Fruit fly (Drosophila melanogaster) whole organism, embryonic: Measurements from ENCODE around the gene kay.

ENCODE experiments used
- Atf-2 ChIP-seq: fragments of 200-800 bp; sonication (Bioruptor generic); optimal IDR thresholded peaks from 2 replicates; lab custom pipeline; 2016; ENCODE audit warnings: missing biosample characterization, missing genetic modification characterization
- Atf6 ChIP-seq: fragments of 200-800 bp; sonication (Bioruptor generic); IDR thresholded peaks from 2 replicates; pipeline ENCODE4 v1.3.6; 2022; ENCODE audit warnings: missing biosample characterization, missing genetic modification characterization
- BtbVII ChIP-seq: fragments of 200-800 bp; sonication (Bioruptor generic); optimal IDR thresholded peaks from 3 replicates; lab custom pipeline; 2017; ENCODE audit warnings: missing biosample characterization, mild to moderate bottlenecking, missing genetic modification characterization
- CG11504 ChIP-seq: fragments of 200-800 bp; sonication (Bioruptor generic); optimal IDR thresholded peaks from 3 replicates; lab custom pipeline; 2019; ENCODE audit warnings: missing biosample characterization, mild to moderate bottlenecking, missing genetic modification characterization, moderate library complexity
- CG12155 ChIP-seq: fragments of 200-800 bp; sonication (Bioruptor generic); optimal IDR thresholded peaks from 3 replicates; lab custom pipeline; 2016; ENCODE audit warnings: missing biosample characterization, missing genetic modification characterization
- CG17328 ChIP-seq: fragments of 200-800 bp; sonication (Bioruptor generic); IDR thresholded peaks from 2 replicates; pipeline ENCODE4 v1.3.6; 2022; ENCODE audit warnings: missing biosample characterization, missing genetic modification characterization
- CG1792 ChIP-seq: fragments of 200-800 bp; sonication (Bioruptor generic); optimal IDR thresholded peaks from 2 replicates; lab custom pipeline; 2016; ENCODE audit warnings: missing biosample characterization, missing genetic modification characterization
- CG30431 ChIP-seq: fragments of 200-800 bp; sonication (Bioruptor generic); optimal IDR thresholded peaks from 2 replicates; lab custom pipeline; 2017; ENCODE audit warnings: missing biosample characterization, missing genetic modification characterization
- CG31224 ChIP-seq: fragments of 200-800 bp; sonication (Bioruptor generic); IDR thresholded peaks from 2 replicates; pipeline ENCODE4 v1.3.6; 2022; ENCODE audit warnings: missing biosample characterization, missing genetic modification characterization
- CG32772 ChIP-seq: fragments of 200-800 bp; sonication (Bioruptor generic); IDR thresholded peaks from 2 replicates; pipeline ENCODE4 v1.3.6; 2022; ENCODE audit warnings: missing biosample characterization, missing genetic modification characterization
- CG4360 ChIP-seq: fragments of 200-800 bp; sonication (Bioruptor generic); IDR thresholded peaks from 2 replicates; pipeline ENCODE4 v1.3.6; 2022; ENCODE audit warnings: missing biosample characterization, missing genetic modification characterization
- CG4617 ChIP-seq: fragments of 200-800 bp; sonication (Bioruptor generic); optimal IDR thresholded peaks from 3 replicates; lab custom pipeline; 2016; ENCODE audit warnings: missing biosample characterization, missing genetic modification characterization, borderline replicate concordance
- CG7786 ChIP-seq: fragments of 200-800 bp; sonication (Bioruptor generic); optimal IDR thresholded peaks from 2 replicates; lab custom pipeline; 2016; ENCODE audit warnings: missing biosample characterization, missing genetic modification characterization
- CG8924 ChIP-seq: fragments of 200-800 bp; optimal IDR thresholded peaks from 3 replicates; lab custom pipeline; 2019; ENCODE audit warnings: missing biosample characterization, mild to moderate bottlenecking, missing genetic modification characterization, moderate library complexity
- CG9609 ChIP-seq: fragments of 200-800 bp; sonication (Bioruptor generic); optimal IDR thresholded peaks from 3 replicates; lab custom pipeline; 2016; ENCODE audit warnings: missing biosample characterization, missing genetic modification characterization
- CG9817 ChIP-seq: fragments of 200-800 bp; sonication (Bioruptor generic); optimal IDR thresholded peaks from 2 replicates; lab custom pipeline; 2018; ENCODE audit warnings: missing biosample characterization, mild to moderate bottlenecking, missing genetic modification characterization, moderate library complexity
- CTCF ChIP-seq: fragments of 200-800 bp; sonication (Bioruptor generic); optimal IDR thresholded peaks from 2 replicates; lab custom pipeline; 2017; ENCODE audit warnings: missing biosample characterization, mild to moderate bottlenecking, missing genetic modification characterization, moderate library complexity
- CkIIα-i1 ChIP-seq: fragments of 200-800 bp; sonication (Bioruptor generic); IDR thresholded peaks from 2 replicates; pipeline ENCODE4 v1.3.6; 2022; ENCODE audit warnings: missing biosample characterization, missing genetic modification characterization
- Dek ChIP-seq: fragments of 200-800 bp; sonication (Bioruptor generic); optimal IDR thresholded peaks from 3 replicates; lab custom pipeline; 2019; ENCODE audit warnings: missing biosample characterization, mild to moderate bottlenecking, missing genetic modification characterization, moderate library complexity
- E2f1 ChIP-seq: fragments of 200-800 bp; sonication (Bioruptor generic); IDR thresholded peaks from 2 replicates; pipeline ENCODE4 v1.3.6; 2022; ENCODE audit warnings: missing biosample characterization, missing genetic modification characterization
- Fer2 ChIP-seq: fragments of 200-800 bp; sonication (Bioruptor generic); optimal IDR thresholded peaks from 2 replicates; lab custom pipeline; 2018; ENCODE audit warnings: missing biosample characterization, mild to moderate bottlenecking, missing genetic modification characterization, moderate library complexity
- HmgZ ChIP-seq: fragments of 200-800 bp; sonication (Bioruptor generic); optimal IDR thresholded peaks from 2 replicates; lab custom pipeline; 2018; ENCODE audit warnings: missing biosample characterization, mild to moderate bottlenecking, missing genetic modification characterization
- NC2β ChIP-seq: fragments of 200-800 bp; sonication (Bioruptor generic); optimal IDR thresholded peaks from 2 replicates; lab custom pipeline; 2016; ENCODE audit warnings: missing biosample characterization, missing genetic modification characterization
- Nf-YC ChIP-seq: fragments of 200-800 bp; optimal IDR thresholded peaks from 3 replicates; lab custom pipeline; 2019; ENCODE audit warnings: missing biosample characterization, mild to moderate bottlenecking, missing genetic modification characterization, moderate library complexity
- Side ChIP-seq: fragments of 200-800 bp; sonication (Bioruptor generic); optimal IDR thresholded peaks from 2 replicates; lab custom pipeline; 2016; ENCODE audit warnings: missing biosample characterization, missing genetic modification characterization
- Sox102F ChIP-seq: fragments of 200-800 bp; sonication (Bioruptor generic); optimal IDR thresholded peaks from 2 replicates; lab custom pipeline; 2018; ENCODE audit warnings: missing biosample characterization, mild to moderate bottlenecking, missing genetic modification characterization, moderate library complexity
- Sry-β ChIP-seq: fragments of 200-800 bp; sonication (Bioruptor generic); optimal IDR thresholded peaks from 2 replicates; lab custom pipeline; 2018; ENCODE audit warnings: missing biosample characterization, mild to moderate bottlenecking, missing genetic modification characterization, moderate library complexity
- TFAM ChIP-seq: fragments of 200-800 bp; sonication (Bioruptor generic); optimal IDR thresholded peaks from 2 replicates; lab custom pipeline; 2017; ENCODE audit warnings: missing biosample characterization, missing genetic modification characterization, inconsistent platforms
- Taf1 ChIP-seq: fragments of 200-800 bp; sonication (Bioruptor generic); IDR thresholded peaks from 2 replicates; pipeline ENCODE4 v1.3.6; 2022; ENCODE audit warnings: missing biosample characterization, missing genetic modification characterization
- Xbp1 ChIP-seq: fragments of 200-800 bp; sonication (Bioruptor generic); optimal IDR thresholded peaks from 3 replicates; lab custom pipeline; 2016; ENCODE audit warnings: missing biosample characterization, mild to moderate bottlenecking, missing genetic modification characterization
- bab2 ChIP-seq: fragments of 200-800 bp; sonication (Bioruptor generic); optimal IDR thresholded peaks from 2 replicates; lab custom pipeline; 2016; ENCODE audit warnings: missing biosample characterization, missing genetic modification characterization
- bcd ChIP-seq: fragments of 200-800 bp; sonication (Bioruptor generic); optimal IDR thresholded peaks from 2 replicates; lab custom pipeline; 2017; ENCODE audit warnings: missing biosample characterization, mild to moderate bottlenecking, missing genetic modification characterization
- crc ChIP-seq: fragments of 200-800 bp; sonication (Bioruptor generic); optimal IDR thresholded peaks from 2 replicates; lab custom pipeline; 2016; ENCODE audit warnings: missing biosample characterization, missing genetic modification characterization
- cwo ChIP-seq: fragments of 200-800 bp; sonication (Bioruptor generic); optimal IDR thresholded peaks from 3 replicates; lab custom pipeline; 2017; ENCODE audit warnings: missing biosample characterization, missing genetic modification characterization, mild to moderate bottlenecking, moderate library complexity, missing genetic modification reagents
- da ChIP-seq: fragments of 200-800 bp; sonication (Bioruptor generic); optimal IDR thresholded peaks from 2 replicates; lab custom pipeline; 2016; ENCODE audit warnings: missing biosample characterization, missing genetic modification characterization
- danr ChIP-seq: fragments of 200-800 bp; sonication (Bioruptor generic); IDR thresholded peaks from 2 replicates; pipeline ENCODE4 v1.3.6; 2022; ENCODE audit warnings: missing biosample characterization, missing genetic modification characterization
- dmrt11E ChIP-seq: fragments of 200-800 bp; sonication (Bioruptor generic); optimal IDR thresholded peaks from 3 replicates; lab custom pipeline; 2018; ENCODE audit warnings: missing biosample characterization, mild to moderate bottlenecking, missing genetic modification characterization, moderate library complexity
- dmrt99B ChIP-seq: fragments of 200-800 bp; sonication (Bioruptor generic); optimal IDR thresholded peaks from 2 replicates; lab custom pipeline; 2018; ENCODE audit warnings: missing biosample characterization, mild to moderate bottlenecking, missing genetic modification characterization, moderate library complexity
- exex ChIP-seq: fragments of 200-800 bp; sonication (Bioruptor generic); optimal IDR thresholded peaks from 4 replicates; lab custom pipeline; 2018; ENCODE audit warnings: missing biosample characterization, mild to moderate bottlenecking, missing genetic modification characterization, moderate library complexity
- fd64A ChIP-seq: fragments of 200-800 bp; sonication (Bioruptor generic); optimal IDR thresholded peaks from 3 replicates; lab custom pipeline; 2018; ENCODE audit warnings: missing biosample characterization, mild to moderate bottlenecking, missing genetic modification characterization
- h ChIP-seq: fragments of >200 bp; optimal IDR thresholded peaks from 2 replicates; lab custom pipeline; 2017
- hb ChIP-seq: fragments of 200-800 bp; sonication (Bioruptor generic); IDR thresholded peaks from 3 replicates; pipeline ENCODE4 v1.3.6; 2022; ENCODE audit warnings: missing biosample characterization, missing genetic modification characterization; ENCODE audit not compliant: partially characterized antibody
- hkb ChIP-seq, 2 experiments: fragments of 200-800 bp in 1 of 2; fragments of >200 bp in 1 of 2; sonication (Bioruptor generic) in 1 of 2; IDR thresholded peaks in 1 of 2; optimal IDR thresholded peaks in 1 of 2; 2 replicates each; pipeline versions ENCODE4 v1.3.6 to Lab custom; 2017 to 2022; ENCODE audit warnings: missing biosample characterization in 1 of 2, missing genetic modification characterization in 1 of 2
- insv ChIP-seq, 2 experiments: fragments of 200-800 bp; sonication (Bioruptor generic); optimal IDR thresholded peaks; 3 replicates each; lab custom pipeline; 2016 to 2018; ENCODE audit warnings: missing biosample characterization in 2 of 2, missing genetic modification characterization in 2 of 2
- inv ChIP-seq: fragments of 200-800 bp; sonication (Bioruptor generic); IDR thresholded peaks from 2 replicates; pipeline ENCODE4 v1.3.6; 2022; ENCODE audit warnings: missing biosample characterization, missing genetic modification characterization; ENCODE audit not compliant: partially characterized antibody
- kay ChIP-seq: fragments of 200-800 bp; sonication (Bioruptor generic); optimal IDR thresholded peaks from 2 replicates; lab custom pipeline; 2016; ENCODE audit warnings: missing biosample characterization, missing genetic modification characterization
- mirr ChIP-seq: fragments of 200-800 bp; sonication (Bioruptor generic); optimal IDR thresholded peaks from 3 replicates; lab custom pipeline; 2018; ENCODE audit warnings: missing biosample characterization, mild to moderate bottlenecking, missing genetic modification characterization
- onecut ChIP-seq: fragments of 200-800 bp; sonication (Bioruptor generic); IDR thresholded peaks from 2 replicates; pipeline ENCODE4 v1.3.6; 2022; ENCODE audit warnings: missing biosample characterization, missing genetic modification characterization
- p53 ChIP-seq: fragments of 200-800 bp; sonication (Bioruptor generic); optimal IDR thresholded peaks from 2 replicates; lab custom pipeline; 2016; ENCODE audit warnings: missing biosample characterization, missing genetic modification characterization
- shn ChIP-seq: fragments of 200-800 bp; sonication (Bioruptor generic); optimal IDR thresholded peaks from 3 replicates; lab custom pipeline; 2016; ENCODE audit warnings: missing biosample characterization, missing genetic modification characterization
- so ChIP-seq: fragments of 200-800 bp; sonication (Bioruptor generic); IDR thresholded peaks from 3 replicates; pipeline ENCODE4 v1.3.6; 2022; ENCODE audit warnings: missing biosample characterization, missing genetic modification characterization
- wdn ChIP-seq: fragments of 200-800 bp; sonication (Bioruptor generic); IDR thresholded peaks from 2 replicates; pipeline ENCODE4 v1.3.6; 2022; ENCODE audit warnings: missing biosample characterization, missing genetic modification characterization

kay gene

DNA sequence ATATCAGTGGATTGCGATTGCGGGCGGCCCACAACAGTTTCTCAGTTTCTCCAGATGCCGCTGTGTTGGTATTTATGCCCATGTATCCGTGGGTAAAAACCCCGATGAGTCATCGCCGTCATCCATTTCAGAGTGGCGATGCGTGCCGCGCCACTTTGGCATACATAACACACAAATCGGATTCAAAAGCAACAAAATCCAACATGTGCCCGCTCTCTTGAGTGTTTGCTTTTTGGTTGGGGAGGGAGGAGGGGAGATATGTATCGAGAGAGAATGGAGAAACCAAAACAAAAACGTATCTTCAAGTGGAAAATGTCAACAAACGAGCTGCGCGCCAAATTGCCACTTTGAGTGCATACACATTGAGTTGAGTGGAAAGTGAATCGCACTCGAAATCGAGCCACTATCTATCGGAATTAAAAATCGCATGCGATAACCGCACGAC lies 5.9 kb downstream of the kay start (continued):
- TF ChIP-seq CG9817 (tag; lab: Kevin White, UChicago) (no peak), TFAM (GFP tag; lab: Kevin White, UChicago) (no peak), Atf6 (GFP tag; lab: Robert Waterston, UW) (no peak), p53 (GFP tag; lab: Kevin White, UChicago) (no peak), inv (peak; percentile 33; the same call in 1 of the 2 replicates), CTCF (GFP tag; lab: Kevin White, UChicago) (no peak), da (GFP tag; lab: Kevin White, UChicago) (no peak), CG8924 (tag; lab: Kevin White, UChicago) (no peak), Sry-β (GFP tag; lab: Kevin White, UChicago) (no peak), fd64A (GFP tag; lab: Kevin White, UChicago) (no peak), NC2β (no peak), E2f1 (GFP tag; lab: Robert Waterston, UW) (peak; percentile 46; the same call in 1 of the 2 replicates), hb (GFP tag; lab: Robert Waterston, UW) (no peak), BtbVII (GFP tag; lab: Kevin White, UChicago) (peak; percentile 6), insv (GFP tag; optimal IDR thresholded peaks at IDR 0.05; lab: Kevin White, UChicago) (peak in 1 of 2 experiments; percentile 65), Fer2 (tag; lab: Kevin White, UChicago) (no peak), wdn (GFP tag; lab: Robert Waterston, UW) (no peak), hkb (optimal IDR thresholded peaks at IDR 0.05; lab: Kevin White, UChicago) (no peak), hkb (GFP tag; IDR thresholded peaks at IDR 0.05; lab: Robert Waterston, UW) (0 out of 2 replicates have a peak, but pooled peaks have one; percentile 18), CG32772 (GFP tag; lab: Robert Waterston, UW) (no peak), CG31224 (GFP tag; lab: Robert Waterston, UW) (no peak), shn (GFP tag; lab: Kevin White, UChicago) (no peak), CG17328 (GFP tag; lab: Robert Waterston, UW) (0 out of 2 replicates have a peak, but pooled peaks have one; percentile 12), dmrt99B (tag; lab: Kevin White, UChicago) (no peak), CG9609 (GFP tag; lab: Kevin White, UChicago) (no peak), mirr (GFP tag; lab: Kevin White, UChicago) (peak; percentile 30), Dek (no peak), danr (GFP tag; lab: Robert Waterston, UW) (no peak), Atf-2 (no peak), CG12155 (GFP tag; lab: Kevin White, UChicago) (no peak), exex (no peak), bab2 (GFP tag; lab: Kevin White, UChicago) (no peak), Sox102F (GFP tag; lab: Kevin White, UChicago) (no peak), so (GFP tag; lab: Robert Waterston, UW) (peak; percentile 51; the same call in 1 of the 3 replicates), CG11504 (tag; lab: Kevin White, UChicago) (no peak), Xbp1 (GFP tag; lab: Kevin White, UChicago) (no peak), Side (GFP tag; lab: Kevin White, UChicago) (no peak), CG7786 (no peak), Taf1 (no peak), h (lab: Kevin White, UChicago) (no peak), CG1792 (no peak), HmgZ (tag; lab: Kevin White, UChicago) (peak; percentile 13), cwo (GFP tag; lab: Kevin White, UChicago) (peak; percentile 21), dmrt11E (tag; lab: Kevin White, UChicago) (no peak), CG30431 (GFP tag; lab: Kevin White, UChicago) (no peak), kay (peak; percentile 99), Nf-YC (tag; lab: Kevin White, UChicago) (peak; percentile 6), bcd (GFP tag; lab: Kevin White, UChicago) (no peak), CG4617 (GFP tag; lab: Kevin White, UChicago) (no peak), CG4360 (peak; percentile 27; the same call in 1 of the 2 replicates), CkIIα-i1 (GFP tag; lab: Robert Waterston, UW) (no peak), crc (GFP tag; lab: Kevin White, UChicago) (no peak), onecut (GFP tag; lab: Robert Waterston, UW) (no peak)
